Fruit fly (Drosophila melanogaster) whole organism, wandering third instar larva: ENCODE results near the gene CG17929.

Experiments
- Abd-B ChIP-seq: fragments of >200 bp; optimal IDR thresholded peaks from 2 replicates; lab custom pipeline; 2017; ENCODE audit warnings: missing biosample characterization, missing genetic modification characterization
- CG32264 ChIP-seq: fragments of 200-800 bp; sonication (Bioruptor generic); optimal IDR thresholded peaks from 2 replicates; lab custom pipeline; 2016; ENCODE audit warnings: missing biosample characterization, missing genetic modification characterization
- CG9705 ChIP-seq: fragments of 200-800 bp; sonication (Bioruptor generic); optimal IDR thresholded peaks from 2 replicates; lab custom pipeline; 2018; ENCODE audit warnings: missing biosample characterization, mild to moderate bottlenecking, missing genetic modification characterization
- CrebA ChIP-seq: fragments of 200-800 bp; sonication (Bioruptor generic); optimal IDR thresholded peaks from 2 replicates; lab custom pipeline; 2016; ENCODE audit warnings: missing biosample characterization, mild to moderate bottlenecking, missing genetic modification characterization, borderline replicate concordance
- Dfd ChIP-seq: fragments of >200 bp; optimal IDR thresholded peaks from 2 replicates; lab custom pipeline; 2017; ENCODE audit warnings: missing biosample characterization, missing genetic modification characterization
- Dif ChIP-seq: fragments of 200-275, 200-300 bp; sonication (Bioruptor generic); optimal IDR thresholded peaks from 2 replicates; lab custom pipeline; 2018; ENCODE audit warnings: missing biosample characterization, missing genetic modification characterization; ENCODE audit not compliant: partially characterized antibody
- HLH106 ChIP-seq: fragments of 200-800 bp; optimal IDR thresholded peaks from 3 replicates; lab custom pipeline; 2019; ENCODE audit warnings: missing biosample characterization, mild to moderate bottlenecking, missing genetic modification characterization, moderate library complexity
- Hr78 ChIP-seq: fragments of >200 bp; optimal IDR thresholded peaks from 2 replicates; lab custom pipeline; 2017; ENCODE audit warnings: missing biosample characterization, missing genetic modification characterization
- Hr83 ChIP-seq: fragments of 200-300 bp; sonication (Bioruptor generic); optimal IDR thresholded peaks from 2 replicates; lab custom pipeline; 2016; ENCODE audit warnings: missing biosample characterization, mild to moderate bottlenecking, missing genetic modification characterization, moderate library complexity; ENCODE audit not compliant: poor library complexity, severe bottlenecking
- Jra ChIP-seq: sonication (Bioruptor generic); optimal IDR thresholded peaks from 2 replicates; lab custom pipeline; 2016; ENCODE audit warnings: missing biosample characterization, missing genetic modification characterization
- Mio ChIP-seq: sonication (Bioruptor generic); optimal IDR thresholded peaks from 2 replicates; lab custom pipeline; 2016; ENCODE audit warnings: missing biosample characterization, missing genetic modification characterization
- Myc ChIP-seq: fragments of >200 bp; optimal IDR thresholded peaks from 2 replicates; lab custom pipeline; 2017
- N ChIP-seq: fragments of >200 bp; optimal IDR thresholded peaks from 2 replicates; lab custom pipeline; 2018; ENCODE audit warnings: missing biosample characterization, missing external identifiers, missing genetic modification characterization
- OdsH ChIP-seq: fragments of 200-800 bp; sonication (Bioruptor generic); optimal IDR thresholded peaks from 2 replicates; lab custom pipeline; 2016; ENCODE audit warnings: missing biosample characterization, mild to moderate bottlenecking, missing genetic modification characterization
- Rel ChIP-seq, 2 experiments: fragments of 200-800 bp; sonication (Bioruptor generic) in 1 of 2; optimal IDR thresholded peaks; 2 replicates in 1 of 2; 3 replicates in 1 of 2; lab custom pipeline; 2016 to 2019; ENCODE audit warnings: mild to moderate bottlenecking in 2 of 2, missing biosample characterization in 2 of 2, missing genetic modification characterization in 2 of 2, moderate library complexity in 1 of 2
- Sp1 ChIP-seq: fragments of 200-800 bp; sonication (Bioruptor generic); optimal IDR thresholded peaks from 3 replicates; lab custom pipeline; 2019; ENCODE audit warnings: missing biosample characterization, mild to moderate bottlenecking, missing genetic modification characterization, moderate library complexity
- Vsx2 ChIP-seq: fragments of 200-300, 225-300 bp; sonication (Bioruptor generic); optimal IDR thresholded peaks from 2 replicates; lab custom pipeline; 2018; ENCODE audit warnings: missing biosample characterization, missing genetic modification characterization; ENCODE audit not compliant: partially characterized antibody
- br ChIP-seq: fragments of 200-800 bp; sonication (Bioruptor generic); optimal IDR thresholded peaks from 2 replicates; lab custom pipeline; 2016; ENCODE audit warnings: missing biosample characterization, missing genetic modification characterization
- brk ChIP-seq: fragments of 200-800 bp; sonication (Bioruptor generic); optimal IDR thresholded peaks from 2 replicates; lab custom pipeline; 2016; ENCODE audit warnings: missing biosample characterization, mild to moderate bottlenecking, missing genetic modification characterization
- dmrt93B ChIP-seq: fragments of 200-800 bp; sonication (Bioruptor generic); optimal IDR thresholded peaks from 2 replicates; lab custom pipeline; 2018; ENCODE audit warnings: missing biosample characterization, mild to moderate bottlenecking, missing genetic modification characterization
- ey ChIP-seq: fragments of 200-800 bp; sonication (Bioruptor generic); optimal IDR thresholded peaks from 2 replicates; lab custom pipeline; 2016; ENCODE audit warnings: missing biosample characterization, missing genetic modification characterization
- foxo ChIP-seq, 2 experiments: fragments of 200-800 bp; sonication (Bioruptor generic); optimal IDR thresholded peaks; 2 replicates in 1 of 2; 3 replicates in 1 of 2; lab custom pipeline; 2016 to 2017; ENCODE audit warnings: missing biosample characterization in 2 of 2, missing genetic modification characterization in 2 of 2
- fru ChIP-seq: fragments of 200-800 bp; sonication (Bioruptor generic); optimal IDR thresholded peaks from 3 replicates; lab custom pipeline; 2016; ENCODE audit warnings: missing biosample characterization, mild to moderate bottlenecking, missing genetic modification characterization
- h ChIP-seq: fragments of 200-800 bp; sonication (Bioruptor generic); optimal IDR thresholded peaks from 3 replicates; lab custom pipeline; 2016; ENCODE audit warnings: missing biosample characterization, mild to moderate bottlenecking, missing genetic modification characterization
- lola ChIP-seq: fragments of >200 bp; optimal IDR thresholded peaks from 2 replicates; lab custom pipeline; 2017; ENCODE audit warnings: missing biosample characterization, missing genetic modification characterization
- pan ChIP-seq: fragments of >200 bp; optimal IDR thresholded peaks from 2 replicates; lab custom pipeline; 2017
- psq ChIP-seq: fragments of 200-800 bp; sonication (Bioruptor generic); optimal IDR thresholded peaks from 3 replicates; lab custom pipeline; 2017; ENCODE audit warnings: missing biosample characterization, mild to moderate bottlenecking, missing genetic modification characterization, moderate library complexity
- rgr ChIP-seq: fragments of 200-800 bp; sonication (Bioruptor generic); optimal IDR thresholded peaks from 3 replicates; lab custom pipeline; 2016; ENCODE audit warnings: missing biosample characterization, mild to moderate bottlenecking, missing genetic modification characterization
- sage ChIP-seq: fragments of 200-800 bp; sonication (Bioruptor generic); optimal IDR thresholded peaks from 2 replicates; lab custom pipeline; 2016; ENCODE audit warnings: missing biosample characterization, mild to moderate bottlenecking, missing genetic modification characterization
- sv ChIP-seq: fragments of 200-800 bp; sonication (Bioruptor generic); optimal IDR thresholded peaks from 3 replicates; lab custom pipeline; 2016; ENCODE audit warnings: missing biosample characterization, missing genetic modification characterization
- tai ChIP-seq: sonication (Bioruptor generic); optimal IDR thresholded peaks from 2 replicates; lab custom pipeline; 2016; ENCODE audit warnings: missing biosample characterization, missing genetic modification characterization
- usp ChIP-seq: fragments of >200 bp; optimal IDR thresholded peaks from 2 replicates; lab custom pipeline; 2017; ENCODE audit warnings: missing biosample characterization, missing genetic modification characterization

Gene CG17929

DNA sequence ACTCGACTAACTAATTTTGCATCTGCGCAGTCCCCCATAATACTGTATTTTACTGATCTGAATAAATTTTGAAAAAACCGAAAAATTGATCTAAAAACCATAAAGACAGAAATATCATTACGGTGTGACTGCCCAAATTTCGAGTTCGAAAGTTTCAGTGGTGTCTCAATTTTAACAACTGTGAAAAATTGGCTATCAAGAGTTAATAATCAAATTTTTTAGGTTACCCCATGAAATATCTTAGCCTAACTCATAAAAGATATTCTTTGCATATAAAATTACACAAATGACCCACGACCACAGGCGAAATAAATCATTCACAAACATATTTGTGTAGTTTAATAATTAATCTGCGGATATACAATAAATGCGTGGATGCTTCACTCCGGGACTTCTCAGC lies 34.7 kb downstream of the CG17929 start, which contains the start of gene CG42446:
Gene CG42446, minus strand, starts transcription at position 101 of the 400 bp plus-strand sequence.
- TF ChIP-seq Jra (GFP tag; lab: Kevin White, UChicago) (no peak), CrebA (GFP tag; lab: Kevin White, UChicago) (no peak), lola (GFP tag; lab: Kevin White, UChicago) (no peak), Mio (GFP tag; lab: Kevin White, UChicago) (no peak), HLH106 (tag; lab: Kevin White, UChicago) (no peak), psq (GFP tag; lab: Kevin White, UChicago) (no peak), br (no peak), sv (GFP tag; lab: Kevin White, UChicago) (no peak), N (GFP tag; lab: Kevin White, UChicago) (no peak)
- TF ChIP-seq, all 38 proteins: peak for 0

DNA sequence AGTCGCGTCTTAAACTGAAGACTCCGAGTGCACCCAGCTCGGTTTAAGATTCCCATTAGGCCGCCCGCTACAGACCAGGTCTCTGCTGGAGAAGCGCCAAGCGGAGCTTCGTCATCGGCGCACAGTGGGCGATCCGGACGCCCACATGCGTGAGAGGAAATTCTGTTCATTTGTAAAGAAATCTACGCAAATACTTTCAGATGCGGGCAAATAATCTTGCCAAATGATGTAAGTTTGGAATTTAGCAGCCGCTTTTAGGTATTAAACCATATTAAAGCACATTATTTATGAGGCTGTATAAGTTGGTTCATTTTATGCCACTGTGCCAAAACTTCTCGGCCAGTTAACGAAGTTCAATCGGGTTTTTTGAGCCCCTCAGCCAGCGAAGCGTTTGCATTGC lies 43.0 kb downstream of the CG17929 start, which contains the start of gene js:
Gene js, minus strand, starts transcription at position 19 of the 400 bp plus-strand sequence.
- no peak for TF ChIP-seq dmrt93B
- TF ChIP-seq Dif (GFP tag; lab: Kevin White, UChicago), result no peak
- TF ChIP-seq brk, result no peak
- TF ChIP-seq psq (GFP tag; lab: Kevin White, UChicago), result no peak
- no peak for TF ChIP-seq Abd-B (GFP tag; lab: Kevin White, UChicago)
- TF ChIP-seq Mio (GFP tag; lab: Kevin White, UChicago), result no peak
- TF ChIP-seq Jra (GFP tag; lab: Kevin White, UChicago), result no peak
- no peak for TF ChIP-seq rgr
- TF ChIP-seq br, result no peak
- no peak for TF ChIP-seq CrebA (GFP tag; lab: Kevin White, UChicago)
- TF ChIP-seq fru (GFP tag; lab: Kevin White, UChicago), result no peak
- no peak for TF ChIP-seq h
- no peak for TF ChIP-seq Rel (GFP tag; optimal IDR thresholded peaks at IDR 0.05; lab: Kevin White, UChicago)
- TF ChIP-seq Rel (tag; optimal IDR thresholded peaks at IDR 0.05; lab: Kevin White, UChicago), result no peak
- TF ChIP-seq CG32264 (GFP tag; lab: Kevin White, UChicago), result no peak
- no peak for TF ChIP-seq sv (GFP tag; lab: Kevin White, UChicago)
- no peak for TF ChIP-seq CG9705

DNA sequence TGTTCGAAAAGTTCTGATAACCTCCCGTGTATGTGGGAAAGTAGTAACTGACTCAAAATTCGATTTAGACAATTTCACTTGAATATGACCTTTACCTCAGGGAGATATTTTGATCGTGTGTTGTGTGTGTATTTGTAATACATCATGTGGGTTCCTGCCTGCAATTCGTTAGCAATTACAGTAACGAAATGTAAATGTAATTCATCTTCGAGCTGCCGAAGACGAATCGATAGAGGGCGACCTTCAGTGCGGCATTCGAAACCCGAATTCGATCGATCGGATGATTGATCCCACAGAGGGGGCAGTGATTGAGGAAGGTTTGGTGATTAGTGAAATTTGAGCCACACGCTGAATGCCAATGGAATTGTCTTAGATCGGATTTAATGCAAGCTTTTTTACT lies 45.1 kb downstream of the CG17929 start, which contains the start of gene CG10317:
Gene CG10317, minus strand, starts transcription at position 101 of the 400 bp plus-strand sequence.
- TF ChIP-seq sage (GFP tag; lab: Kevin White, UChicago) (no peak), fru (GFP tag; lab: Kevin White, UChicago) (no peak), tai (no peak), Vsx2 (GFP tag; lab: Kevin White, UChicago) (no peak), br (no peak), pan (lab: Kevin White, UChicago) (no peak), Dfd (GFP tag; lab: Kevin White, UChicago) (no peak), CrebA (GFP tag; lab: Kevin White, UChicago) (no peak), psq (GFP tag; lab: Kevin White, UChicago) (no peak), OdsH (GFP tag; lab: Kevin White, UChicago) (no peak), HLH106 (tag; lab: Kevin White, UChicago) (no peak), Myc (lab: Kevin White, UChicago) (no peak), CG32264 (GFP tag; lab: Kevin White, UChicago) (no peak), dmrt93B (no peak), brk (no peak), CG9705 (no peak), h (no peak), foxo (GFP tag; optimal IDR thresholded peaks at IDR 0.05; lab: Kevin White, UChicago) (no peak)
- TF ChIP-seq, all 38 proteins: peak for 0

DNA sequence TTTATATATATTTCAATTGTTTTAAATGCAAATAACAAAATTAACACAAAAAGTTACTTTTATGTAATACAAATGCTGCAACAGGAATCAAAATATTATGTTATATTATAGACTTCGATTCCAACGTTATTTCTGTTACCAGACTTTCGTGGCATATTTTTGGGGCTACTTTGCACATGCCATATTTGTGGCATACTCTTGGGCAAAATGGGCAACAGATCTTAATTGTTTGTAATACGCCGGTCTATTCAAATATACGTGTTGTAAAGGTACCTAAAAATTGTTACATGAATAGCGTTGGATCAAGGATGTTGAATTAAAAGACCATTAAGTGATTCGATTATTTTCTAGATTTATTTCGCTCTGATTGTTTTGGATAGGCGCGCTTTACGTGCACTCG lies 48.8 kb downstream of the CG17929 start:
- no peak for TF ChIP-seq Hr78 (GFP tag; lab: Kevin White, UChicago)
- TF ChIP-seq Abd-B (GFP tag; lab: Kevin White, UChicago), result no peak
- peak; percentile 48 for TF ChIP-seq Dif (GFP tag; lab: Kevin White, UChicago)
- no peak for TF ChIP-seq usp (GFP tag; lab: Kevin White, UChicago)
- TF ChIP-seq br, result no peak
- peak; percentile 81 for TF ChIP-seq N (GFP tag; lab: Kevin White, UChicago)
- no peak for TF ChIP-seq h
- no peak for TF ChIP-seq Sp1 (GFP tag; lab: Kevin White, UChicago)
- peak; percentile 39 for TF ChIP-seq Vsx2 (GFP tag; lab: Kevin White, UChicago)
- TF ChIP-seq Myc (lab: Kevin White, UChicago), result peak; percentile 85
- TF ChIP-seq fru (GFP tag; lab: Kevin White, UChicago), result no peak
- TF ChIP-seq CG32264 (GFP tag; lab: Kevin White, UChicago), result no peak
- TF ChIP-seq Hr83 (GFP tag; lab: Kevin White, UChicago), result no peak
- TF ChIP-seq Mio (GFP tag; lab: Kevin White, UChicago), result no peak
- TF ChIP-seq CG9705, result no peak
- no peak for TF ChIP-seq ey
- no peak for TF ChIP-seq Dfd (GFP tag; lab: Kevin White, UChicago)
